Worm (Caenorhabditis elegans) whole organism, late embryonic: Measurements from ENCODE around the gene C36A4.4.

Experiments
- ama-1 ChIP-seq: fragments of 150-350 bp; optimal IDR thresholded peaks from 2 replicates; lab custom pipeline; 2014
- elt-4 ChIP-seq: sonication (generic microtip); optimal IDR thresholded peaks from 2 replicates; lab custom pipeline; 2016; ENCODE audit warnings: missing genetic modification characterization, missing compliant biosample characterization
- fkh-10 ChIP-seq: fragments of 150-350 bp; optimal IDR thresholded peaks from 2 replicates; lab custom pipeline; 2014; ENCODE audit warnings: missing biosample characterization, missing genetic modification reagents, missing genetic modification characterization
- lin-11 ChIP-seq: fragments of 200-800 bp; sonication (Bioruptor generic); optimal IDR thresholded peaks from 2 replicates; lab custom pipeline; 2018; ENCODE audit warnings: mild to moderate bottlenecking, missing genetic modification characterization, missing compliant biosample characterization
- pat-9 ChIP-seq: fragments of 200-800 bp; sonication (Bioruptor generic); optimal IDR thresholded peaks from 2 replicates; lab custom pipeline; 2018; ENCODE audit warnings: mild to moderate bottlenecking, missing genetic modification characterization, moderate library complexity, missing compliant biosample characterization
- pha-4 ChIP-seq: fragments of 150-350 bp; optimal IDR thresholded peaks from 2 replicates; lab custom pipeline; 2018; ENCODE audit warnings: missing biosample characterization, missing genetic modification reagents, missing genetic modification characterization
- sdc-2 ChIP-seq: sonication (generic microtip); optimal IDR thresholded peaks from 2 replicates; lab custom pipeline; 2016; ENCODE audit warnings: missing genotype, missing genetic modification characterization, missing compliant biosample characterization
- sox-4 ChIP-seq: sonication (generic microtip); optimal IDR thresholded peaks from 2 replicates; lab custom pipeline; 2017; ENCODE audit warnings: mild to moderate bottlenecking, missing genetic modification characterization, inconsistent platforms, missing compliant biosample characterization
- unc-42 ChIP-seq: sonication (generic microtip); optimal IDR thresholded peaks from 2 replicates; lab custom pipeline; 2016; ENCODE audit warnings: missing genotype, missing genetic modification characterization, missing compliant biosample characterization
- unc-55 ChIP-seq: sonication (generic microtip); optimal IDR thresholded peaks from 2 replicates; lab custom pipeline; 2017; ENCODE audit warnings: missing biosample characterization, missing genetic modification reagents, missing genetic modification characterization

- TF ChIP-seq ama-1 (lab: Kevin White, UChicago) (no peak), sox-4 (tag; lab: Kevin White, UChicago) (no peak), pha-4 (no peak), lin-11 (tag; lab: Kevin White, UChicago) (no peak), sdc-2 (tag; lab: Kevin White, UChicago) (no peak), fkh-10 (no peak), elt-4 (no peak), unc-55 (GFP tag; lab: Kevin White, UChicago) (no peak), pat-9 (tag; lab: Kevin White, UChicago) (no peak), unc-42 (tag; lab: Kevin White, UChicago) (peak; percentile 1)
These were observed 39.7 kb upstream of the C36A4.4 start for ce11 chrIII:3883146-3883545.
